Fruit fly (Drosophila melanogaster): ENCODE results near the gene Ir7a.

dm6 chrX:7764682-7765081 is at the start of gene Ir7a:
- no peak for TF ChIP-seq Dll (optimal IDR thresholded peaks at IDR 0.05)
- TF ChIP-seq usp (GFP tag; optimal IDR thresholded peaks at IDR 0.05): no peak
- no peak for TF ChIP-seq pan (optimal IDR thresholded peaks at IDR 0.05)
- TF ChIP-seq psq (optimal IDR thresholded peaks at IDR 0.05): no peak

Measured in whole organism.